Worm (Caenorhabditis elegans) whole organism, midembryonic: ENCODE data around the gene Y62H9A.8.

Source experiments
- T22C8.4 ChIP-seq: fragments of 200-800 bp; sonication (Bioruptor generic); IDR thresholded peaks from 2 replicates; pipeline ENCODE4 v1.3.6; 2022; ENCODE audit warnings: missing genetic modification characterization, missing compliant biosample characterization
- cog-1 ChIP-seq: sonication (generic microtip); optimal IDR thresholded peaks from 2 replicates; lab custom pipeline; 2016; ENCODE audit warnings: missing genetic modification characterization, missing compliant biosample characterization
- flt-1 ChIP-seq: fragments of 200-800 bp; sonication (Bioruptor generic); IDR thresholded peaks from 2 replicates; pipeline ENCODE4 v1.3.6; 2022; ENCODE audit warnings: missing genetic modification characterization, missing compliant biosample characterization
- ref-1 ChIP-seq: fragments of 200-800 bp; sonication (Bioruptor generic); conservative IDR thresholded peaks from 2 replicates; pipeline ENCODE4 v1.3.6; 2022; ENCODE audit warnings: missing genetic modification reagents, missing genetic modification characterization, missing compliant biosample characterization
- tab-1 ChIP-seq: fragments of 200-800 bp; sonication (Bioruptor generic); IDR thresholded peaks from 2 replicates; pipeline ENCODE4 v1.3.6; 2022; ENCODE audit warnings: missing genetic modification characterization, missing compliant biosample characterization
- ztf-29 ChIP-seq: fragments of 200-800 bp; sonication (Bioruptor generic); IDR thresholded peaks from 2 replicates; pipeline ENCODE4 v1.3.6; 2022; ENCODE audit warnings: missing genetic modification reagents, missing genetic modification characterization, missing compliant biosample characterization

ce11 chrX:11843363-11843762 lies 48.9 kb downstream of the Y62H9A.8 start, which contains the start of gene F54F7.2:
- TF ChIP-seq flt-1 (GFP tag; lab: Robert Waterston, UW) (no peak), ref-1 (GFP tag; lab: Robert Waterston, UW) (no peak), cog-1 (tag; lab: Kevin White, UChicago) (no peak), T22C8.4 (GFP tag; lab: Robert Waterston, UW) (no peak), ztf-29 (no peak), tab-1 (GFP tag; lab: Robert Waterston, UW) (no peak)
